Fruit fly (Drosophila melanogaster): ENCODE measurements around the gene CG14221.

CG14221 gene

DNA sequence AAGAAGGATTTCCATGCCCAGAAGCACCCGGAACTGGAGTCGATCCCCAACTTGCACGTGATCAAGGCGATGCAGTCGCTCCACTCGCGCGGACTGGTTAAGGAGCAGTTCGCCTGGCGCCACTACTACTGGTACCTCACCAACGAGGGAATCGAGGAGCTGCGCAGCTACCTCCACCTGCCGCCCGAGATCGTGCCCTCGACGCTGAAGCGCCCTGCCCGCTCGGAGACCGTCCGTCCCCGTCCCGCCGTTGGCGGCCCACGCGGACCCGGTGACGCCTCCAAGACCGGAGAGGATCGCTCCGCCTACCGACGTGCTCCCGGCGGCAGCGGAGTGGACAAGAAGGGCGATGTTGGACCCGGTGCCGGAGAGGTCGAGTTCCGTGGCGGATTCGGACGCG is 22.5 kb downstream of the CG14221 start:
- TF ChIP-seq CG6276 (GFP tag; optimal IDR thresholded peaks at IDR 0.05) = no peak
- no peak for TF ChIP-seq ss (GFP tag; optimal IDR thresholded peaks at IDR 0.05)
- TF ChIP-seq Sox14 (GFP tag; optimal IDR thresholded peaks at IDR 0.05) = no peak
- TF ChIP-seq Hr39 (GFP tag; optimal IDR thresholded peaks at IDR 0.05) = no peak
- TF ChIP-seq CG8119 (GFP tag; IDR thresholded peaks at IDR 0.05) = no peak
- no peak for TF ChIP-seq vri (GFP tag; optimal IDR thresholded peaks at IDR 0.05)
- TF ChIP-seq CG9139 (GFP tag; optimal IDR thresholded peaks at IDR 0.05) = no peak
- TF ChIP-seq CG10631 (GFP tag; optimal IDR thresholded peaks at IDR 0.05) = no peak
- no peak for TF ChIP-seq CG11294 (GFP tag; IDR thresholded peaks at IDR 0.05)
- no peak for TF ChIP-seq CG31627 (GFP tag; optimal IDR thresholded peaks at IDR 0.05)
- no peak for TF ChIP-seq Hr38 (GFP tag; optimal IDR thresholded peaks at IDR 0.05)
- TF ChIP-seq Hr4 (GFP tag; optimal IDR thresholded peaks at IDR 0.05) = no peak
- no peak for TF ChIP-seq Eip93F (GFP tag; optimal IDR thresholded peaks at IDR 0.05)
- no peak for TF ChIP-seq CG15336 (GFP tag; IDR thresholded peaks at IDR 0.05)
- no peak for TF ChIP-seq svp (GFP tag)
- TF ChIP-seq CG32006 (GFP tag; optimal IDR thresholded peaks at IDR 0.05) = no peak
- no peak for TF ChIP-seq Sox102F (GFP tag; optimal IDR thresholded peaks at IDR 0.05)
- no peak for TF ChIP-seq Met (GFP tag; optimal IDR thresholded peaks at IDR 0.05)
- no peak for TF ChIP-seq Eip78C (GFP tag)
- no peak for TF ChIP-seq net (GFP tag; optimal IDR thresholded peaks at IDR 0.05)

DNA sequence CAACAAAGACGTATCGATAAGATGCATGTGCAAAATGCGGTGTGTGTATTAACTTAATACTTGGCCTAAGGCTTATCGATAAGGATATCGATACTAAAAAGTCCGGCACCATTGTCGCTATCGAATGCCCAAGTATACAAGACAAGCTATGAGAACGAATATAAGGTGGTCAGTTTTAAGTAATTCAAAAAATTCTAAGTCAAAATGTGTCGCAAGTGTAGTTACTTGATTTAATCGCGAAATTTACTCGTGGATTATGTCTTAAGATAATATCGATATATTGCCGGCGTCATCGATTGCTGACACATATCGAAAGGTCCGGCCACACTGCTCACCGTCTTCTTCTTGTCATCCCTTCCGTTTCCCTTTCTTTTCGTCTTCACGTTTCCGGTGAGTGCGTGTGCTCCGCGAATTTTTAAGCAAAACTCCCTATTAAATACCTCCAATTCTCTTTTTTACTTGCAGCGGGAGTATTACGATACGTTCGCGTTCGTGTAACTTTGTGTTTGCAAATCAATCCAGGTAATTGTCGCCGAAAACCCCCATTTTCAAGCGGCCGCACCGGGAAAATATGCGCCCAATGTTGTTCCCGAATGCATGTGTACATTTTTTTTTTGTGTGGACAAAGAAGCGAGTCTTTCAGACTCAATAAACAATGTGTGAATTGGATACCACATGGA is 23.2 kb downstream of the CG14221 start, which contains the start of gene RpS10b:
RpS10b (plus strand) TSS at position 348 of the 680 bp plus-strand sequence.
- TF ChIP-seq Ets96B (tag; optimal IDR thresholded peaks at IDR 0.05) = peak; percentile 17
- TF ChIP-seq lz (GFP tag; optimal IDR thresholded peaks at IDR 0.05) = peak; percentile 84
- TF ChIP-seq CG10669 (GFP tag; optimal IDR thresholded peaks at IDR 0.05) = peak; percentile 81
- peak; percentile 81 for TF ChIP-seq Blimp-1 (GFP tag; optimal IDR thresholded peaks at IDR 0.05)
- peak; percentile 45 for TF ChIP-seq CG15336 (GFP tag; IDR thresholded peaks at IDR 0.05)
- TF ChIP-seq CG11762 (GFP tag; optimal IDR thresholded peaks at IDR 0.05; ENCODE audit: insufficient read depth) = peak; percentile 80
- peak; percentile 17 for TF ChIP-seq dsx (GFP tag; optimal IDR thresholded peaks at IDR 0.05; ENCODE audit: poor library complexity, severe bottlenecking)
- peak; percentile 86 to 95 for TF ChIP-seq ss (GFP tag; optimal IDR thresholded peaks at IDR 0.05)
- peak; percentile 86 for TF ChIP-seq fkh (GFP tag; optimal IDR thresholded peaks at IDR 0.05)
- peak; percentile 89 for TF ChIP-seq topi (GFP tag; optimal IDR thresholded peaks at IDR 0.05)
- TF ChIP-seq CG34406 (GFP tag; optimal IDR thresholded peaks at IDR 0.05) = peak; percentile 87
- TF ChIP-seq CG3032 (tag; optimal IDR thresholded peaks at IDR 0.05) = peak; percentile 47
- peak; percentile 54 for TF ChIP-seq Sox15 (GFP tag; optimal IDR thresholded peaks at IDR 0.05)
- no peak for TF ChIP-seq CG8119 (GFP tag; IDR thresholded peaks at IDR 0.05)
- TF ChIP-seq CG3919 (GFP tag; optimal IDR thresholded peaks at IDR 0.05) = peak; percentile 90
- peak; percentile 90 for TF ChIP-seq Met (GFP tag; optimal IDR thresholded peaks at IDR 0.05)
- peak; percentile 76 for TF ChIP-seq OdsH (GFP tag; optimal IDR thresholded peaks at IDR 0.05)
- peak; percentile 83 for TF ChIP-seq pdm3 (GFP tag; optimal IDR thresholded peaks at IDR 0.05)
- TF ChIP-seq CG10631 (GFP tag; optimal IDR thresholded peaks at IDR 0.05) = peak; percentile 31
- peak; percentile 22 for TF ChIP-seq Hr4 (GFP tag; optimal IDR thresholded peaks at IDR 0.05)
- TF ChIP-seq acj6 (GFP tag; optimal IDR thresholded peaks at IDR 0.05) = peak; percentile 79
- TF ChIP-seq Ets21C (GFP tag; optimal IDR thresholded peaks at IDR 0.05) = peak; percentile 50
- TF ChIP-seq CG8319 (GFP tag; optimal IDR thresholded peaks at IDR 0.05) = peak; percentile 74
- TF ChIP-seq Eip78C (GFP tag) = peak; percentile 94
- no peak for TF ChIP-seq CG4318 (GFP tag; optimal IDR thresholded peaks at IDR 0.05)
- no peak for TF ChIP-seq dac (GFP tag; optimal IDR thresholded peaks at IDR 0.05)
- peak; percentile 87 for TF ChIP-seq eg (GFP tag; IDR thresholded peaks at IDR 0.05)
- TF ChIP-seq CG6808 (GFP tag; optimal IDR thresholded peaks at IDR 0.05) = peak; percentile 78
- TF ChIP-seq CG6854 (GFP tag; optimal IDR thresholded peaks at IDR 0.05) = peak; percentile 98
- TF ChIP-seq CG6792 (GFP tag; optimal IDR thresholded peaks at IDR 0.05) = peak; percentile 81
- peak; percentile 84 for TF ChIP-seq CG8632 (GFP tag; optimal IDR thresholded peaks at IDR 0.05)
- peak; percentile 89 for TF ChIP-seq CG9139 (GFP tag; optimal IDR thresholded peaks at IDR 0.05)
- TF ChIP-seq spab (GFP tag; optimal IDR thresholded peaks at IDR 0.05) = peak; percentile 63
- TF ChIP-seq Hr39 (GFP tag; optimal IDR thresholded peaks at IDR 0.05) = peak; percentile 77
- TF ChIP-seq CG16779 (tag; optimal IDR thresholded peaks at IDR 0.05) = peak; percentile 86
- TF ChIP-seq CG1621 (tag; optimal IDR thresholded peaks at IDR 0.05) = peak; percentile 73
- peak; percentile 75 for TF ChIP-seq Eip75B (GFP tag; optimal IDR thresholded peaks at IDR 0.05)
- peak; percentile 85 for TF ChIP-seq achi (GFP tag; optimal IDR thresholded peaks at IDR 0.05)
